Worm (Caenorhabditis elegans): ENCODE measurements around the gene srh-296.

srh-296 gene

DNA sequence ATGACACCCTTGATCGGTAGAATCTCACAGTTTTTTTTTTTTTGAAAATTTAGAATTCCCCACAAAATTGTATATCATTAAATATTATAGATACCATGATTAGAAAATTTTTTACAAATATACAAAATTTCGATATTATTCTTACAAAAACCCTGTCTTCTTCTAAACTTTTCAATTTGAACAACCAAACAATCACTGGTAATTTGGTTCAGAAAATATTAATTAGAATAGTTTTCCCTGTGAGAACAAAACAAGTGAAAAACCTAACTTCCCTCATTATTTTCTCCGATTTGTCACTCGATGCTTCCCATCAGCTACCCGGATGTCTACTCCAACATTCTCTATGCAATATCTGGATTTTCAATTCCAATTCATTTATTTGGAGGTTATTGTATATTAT, at the start of gene srh-296:
TSS of gene srh-296 (plus strand) at position 301 of the 400 bp plus-strand sequence.
- TF ChIP-seq tab-1 (GFP tag; IDR thresholded peaks at IDR 0.05), result no peak
- no peak for TF ChIP-seq T22C8.4 (GFP tag; IDR thresholded peaks at IDR 0.05)
- no peak for TF ChIP-seq ztf-23 (GFP tag; IDR thresholded peaks at IDR 0.05)
- no peak for TF ChIP-seq med-1 (GFP tag; optimal IDR thresholded peaks at IDR 0.05; ENCODE audit: insufficient read depth)
- TF ChIP-seq klf-2 (GFP tag; conservative IDR thresholded peaks at IDR 0.05), result no peak
- TF ChIP-seq flt-1 (GFP tag; IDR thresholded peaks at IDR 0.05), result no peak
- TF ChIP-seq ztf-29 (GFP tag; IDR thresholded peaks at IDR 0.05), result no peak
- TF ChIP-seq cog-1 (tag; optimal IDR thresholded peaks at IDR 0.05), result no peak
- no peak for TF ChIP-seq ref-1 (GFP tag; conservative IDR thresholded peaks at IDR 0.05)

ce11 chrV:17765077-17765476, 45.1 kb upstream of the srh-296 start, which contains the start of the genes C47A10.16 and srh-283:
Gene C47A10.16 (minus strand): TSS chrV:17765177.
Gene srh-283 (plus strand): TSS chrV:17765348.
- TF ChIP-seq ztf-29 (GFP tag; IDR thresholded peaks at IDR 0.05), result no peak
- TF ChIP-seq med-1 (GFP tag; optimal IDR thresholded peaks at IDR 0.05; ENCODE audit: insufficient read depth), result no peak
- TF ChIP-seq ref-1 (GFP tag; conservative IDR thresholded peaks at IDR 0.05), result no peak

DNA sequence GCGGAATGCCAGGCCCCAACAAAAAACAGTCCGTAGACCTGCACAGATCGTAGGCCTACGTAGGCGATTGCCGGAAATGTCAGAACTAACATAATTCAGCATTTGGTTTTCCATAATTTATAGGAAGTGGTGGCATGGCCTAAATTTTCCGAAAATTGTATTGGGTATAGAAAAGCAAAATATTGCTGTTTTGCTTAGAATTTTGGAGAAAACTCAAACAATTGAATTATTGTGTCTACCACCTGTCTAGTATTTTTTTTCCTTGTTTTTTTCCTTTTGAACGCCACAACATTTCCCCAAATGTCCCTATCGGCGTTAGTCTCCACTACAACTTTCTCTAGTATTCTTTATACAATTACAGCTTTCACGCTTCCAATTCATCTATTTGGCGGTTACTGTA, 42.9 kb upstream of the srh-296 start, which contains the start of gene srh-284:
TSS of gene srh-284 (plus strand) at position 301 of the 400 bp plus-strand sequence.
- no peak for TF ChIP-seq ztf-23 (GFP tag; IDR thresholded peaks at IDR 0.05)
- TF ChIP-seq ref-1 (GFP tag; conservative IDR thresholded peaks at IDR 0.05), result no peak

DNA sequence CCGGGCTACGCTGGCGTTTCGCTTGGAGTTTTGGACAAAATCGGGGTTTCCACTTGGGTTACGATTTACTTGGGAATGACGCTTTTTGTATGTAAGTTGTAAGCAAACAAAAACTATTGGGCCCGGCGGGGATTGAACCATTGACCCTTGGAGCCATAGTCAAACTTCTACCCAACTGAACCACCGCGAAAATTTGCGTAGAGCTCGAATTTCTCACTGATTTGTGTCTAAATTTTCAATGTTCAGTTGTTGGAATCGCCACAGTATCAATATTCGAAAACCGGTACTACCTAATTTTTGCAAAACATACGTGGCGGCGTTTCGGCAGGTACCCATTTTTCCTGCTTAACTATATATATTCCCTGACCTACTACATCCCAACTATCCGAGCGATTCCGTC, 42.4 kb upstream of the srh-296 start:
- no peak for TF ChIP-seq ztf-23 (GFP tag; IDR thresholded peaks at IDR 0.05)
- TF ChIP-seq ref-1 (GFP tag; conservative IDR thresholded peaks at IDR 0.05), result no peak
- TF ChIP-seq ztf-29 (GFP tag; IDR thresholded peaks at IDR 0.05), result no peak
- no peak for TF ChIP-seq T22C8.4 (GFP tag; IDR thresholded peaks at IDR 0.05)

DNA sequence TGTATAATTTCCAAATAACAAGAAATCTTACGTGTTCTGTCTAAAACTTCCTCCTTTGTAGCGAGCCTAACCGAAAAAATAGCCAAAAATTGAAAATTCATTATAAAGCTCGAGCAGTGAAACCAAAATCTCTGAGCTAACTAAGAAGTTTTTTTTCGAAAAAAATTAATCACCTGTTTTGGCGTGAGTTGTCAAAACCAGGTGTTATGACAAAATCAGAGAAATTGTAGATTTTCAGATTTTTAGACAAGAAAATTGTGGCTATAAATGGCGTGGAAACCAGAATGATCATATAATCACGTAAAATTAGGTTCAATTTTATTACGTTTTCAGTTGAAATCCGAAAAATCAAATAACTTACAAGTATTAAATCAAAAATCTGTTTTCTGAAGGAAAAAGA, 37.0 kb upstream of the srh-296 start, which contains the start of gene sre-21:
TSS of gene sre-21 (minus strand) at position 101 of the 400 bp plus-strand sequence.
- TF ChIP-seq cog-1 (tag; optimal IDR thresholded peaks at IDR 0.05), result no peak
- no peak for TF ChIP-seq ztf-23 (GFP tag; IDR thresholded peaks at IDR 0.05)
- no peak for TF ChIP-seq klf-2 (GFP tag; conservative IDR thresholded peaks at IDR 0.05)

ce11 chrV:17777127-17777526, 33.0 kb upstream of the srh-296 start, which contains the start of gene ddo-1:
Gene ddo-1 (minus strand): TSS chrV:17777227.
- TF ChIP-seq T22C8.4 (GFP tag; IDR thresholded peaks at IDR 0.05) (no peak), cog-1 (tag; optimal IDR thresholded peaks at IDR 0.05) (no peak), med-1 (GFP tag; optimal IDR thresholded peaks at IDR 0.05; ENCODE audit: insufficient read depth) (no peak), klf-2 (GFP tag; conservative IDR thresholded peaks at IDR 0.05) (no peak)

- TF ChIP-seq flt-1 (GFP tag; IDR thresholded peaks at IDR 0.05) (no peak), med-1 (GFP tag; optimal IDR thresholded peaks at IDR 0.05; ENCODE audit: insufficient read depth) (no peak), T22C8.4 (GFP tag; IDR thresholded peaks at IDR 0.05) (no peak)
These were observed 32.5 kb upstream of the srh-296 start, which contains the start of gene C47A10.12 for ce11 chrV:17777624-17778023. Gene C47A10.12 (plus strand): TSS chrV:17777924.

DNA sequence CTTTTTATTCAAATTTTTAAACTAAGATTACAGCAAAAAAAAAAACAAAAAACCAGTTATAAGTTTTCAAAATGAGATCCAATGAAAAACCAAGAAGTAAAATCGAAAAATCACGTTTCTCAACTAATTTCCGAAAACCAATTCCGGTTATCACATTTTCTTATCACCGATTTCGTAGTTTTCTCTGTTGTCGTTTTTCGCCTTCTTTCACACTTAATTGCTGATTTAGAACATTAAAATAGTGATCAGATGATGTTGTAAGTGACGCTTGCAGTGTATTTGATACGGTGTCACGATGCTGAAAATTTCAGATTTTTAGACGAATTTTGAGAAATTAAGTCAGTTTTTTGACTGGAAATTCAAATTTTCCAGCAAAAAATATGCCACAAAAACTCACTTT, 29.9 kb upstream of the srh-296 start:
- no peak for TF ChIP-seq klf-2 (GFP tag; conservative IDR thresholded peaks at IDR 0.05)
- no peak for TF ChIP-seq ref-1 (GFP tag; conservative IDR thresholded peaks at IDR 0.05)
- no peak for TF ChIP-seq cog-1 (tag; optimal IDR thresholded peaks at IDR 0.05)
- TF ChIP-seq med-1 (GFP tag; optimal IDR thresholded peaks at IDR 0.05; ENCODE audit: insufficient read depth), result no peak
- no peak for TF ChIP-seq ztf-29 (GFP tag; IDR thresholded peaks at IDR 0.05)
- no peak for TF ChIP-seq flt-1 (GFP tag; IDR thresholded peaks at IDR 0.05)
- TF ChIP-seq ztf-23 (GFP tag; IDR thresholded peaks at IDR 0.05), result no peak
- TF ChIP-seq tab-1 (GFP tag; IDR thresholded peaks at IDR 0.05), result no peak

DNA sequence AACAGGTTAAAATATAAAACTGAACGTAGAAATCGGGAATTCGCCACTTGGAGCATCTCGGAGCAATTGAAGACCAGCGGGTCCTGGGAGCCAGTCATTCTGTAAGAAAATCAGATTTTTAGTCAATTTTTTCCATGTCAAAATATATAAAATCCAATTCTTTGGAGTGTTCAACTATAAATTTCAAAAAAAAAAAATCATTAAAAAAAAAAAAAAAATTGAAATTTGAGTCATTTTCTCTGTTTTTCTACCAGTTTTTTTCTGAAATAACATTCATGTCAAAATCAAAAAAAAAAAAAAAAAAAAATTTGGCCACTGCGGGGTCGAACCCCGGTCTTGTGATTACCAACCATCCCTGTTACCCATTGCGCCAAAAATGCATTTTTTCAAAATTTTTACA, 26.6 kb upstream of the srh-296 start, which contains the start of gene srab-12:
TSS of gene srab-12 (minus strand) at position 101 of the 400 bp plus-strand sequence.
- TF ChIP-seq flt-1 (GFP tag; IDR thresholded peaks at IDR 0.05), result no peak
- no peak for TF ChIP-seq T22C8.4 (GFP tag; IDR thresholded peaks at IDR 0.05)
- TF ChIP-seq klf-2 (GFP tag; conservative IDR thresholded peaks at IDR 0.05), result no peak
- no peak for TF ChIP-seq ztf-23 (GFP tag; IDR thresholded peaks at IDR 0.05)

DNA sequence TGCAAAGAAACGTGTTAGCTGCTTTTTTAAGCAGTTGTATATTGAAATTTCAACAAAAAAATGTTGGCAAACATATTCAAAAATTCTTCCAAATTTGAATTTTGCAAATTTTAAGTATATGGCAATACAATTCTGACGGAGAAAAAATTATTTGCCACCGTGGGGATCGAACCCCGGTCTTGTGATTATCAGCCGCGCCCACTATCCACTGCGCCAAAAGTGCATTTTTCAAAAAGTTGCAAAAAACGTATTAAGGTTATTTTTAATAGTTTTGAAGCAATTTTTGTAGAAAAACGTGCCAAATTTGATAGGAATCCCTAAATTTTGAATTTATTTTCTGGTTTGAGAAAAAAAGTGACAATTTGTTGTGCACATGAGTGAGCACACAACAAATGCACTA, 25.8 kb upstream of the srh-296 start:
- TF ChIP-seq cog-1 (tag; optimal IDR thresholded peaks at IDR 0.05), result no peak
- no peak for TF ChIP-seq T22C8.4 (GFP tag; IDR thresholded peaks at IDR 0.05)
- no peak for TF ChIP-seq ref-1 (GFP tag; conservative IDR thresholded peaks at IDR 0.05)
- no peak for TF ChIP-seq med-1 (GFP tag; optimal IDR thresholded peaks at IDR 0.05; ENCODE audit: insufficient read depth)
- no peak for TF ChIP-seq flt-1 (GFP tag; IDR thresholded peaks at IDR 0.05)
- no peak for TF ChIP-seq ztf-23 (GFP tag; IDR thresholded peaks at IDR 0.05)
- TF ChIP-seq tab-1 (GFP tag; IDR thresholded peaks at IDR 0.05), result no peak
- no peak for TF ChIP-seq klf-2 (GFP tag; conservative IDR thresholded peaks at IDR 0.05)
- no peak for TF ChIP-seq ztf-29 (GFP tag; IDR thresholded peaks at IDR 0.05)

DNA sequence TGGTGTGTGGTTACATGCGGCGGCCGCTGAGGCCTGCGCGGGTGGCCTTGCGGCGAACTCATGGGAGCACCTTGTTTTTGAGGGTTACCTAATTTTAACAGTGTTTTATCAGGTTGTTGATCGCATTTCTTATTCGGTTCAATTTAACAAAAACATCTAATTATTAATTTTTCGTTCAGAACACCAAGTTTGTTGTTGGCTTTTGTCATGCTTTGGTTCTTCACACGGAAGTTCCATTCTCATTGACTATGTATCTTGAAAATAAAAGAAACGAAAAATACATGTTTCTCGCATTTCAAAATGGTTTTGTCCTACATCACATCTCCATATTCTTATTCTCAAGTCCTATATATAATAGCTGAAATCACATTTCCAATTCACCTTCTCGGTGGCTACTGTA, 20.0 kb upstream of the srh-296 start, which contains the start of gene srh-290:
TSS of gene srh-290 (plus strand) at position 301 of the 400 bp plus-strand sequence.
- TF ChIP-seq ref-1 (GFP tag; conservative IDR thresholded peaks at IDR 0.05) (no peak), med-1 (GFP tag; optimal IDR thresholded peaks at IDR 0.05; ENCODE audit: insufficient read depth) (no peak), cog-1 (tag; optimal IDR thresholded peaks at IDR 0.05) (no peak), flt-1 (GFP tag; IDR thresholded peaks at IDR 0.05) (no peak), ztf-29 (GFP tag; IDR thresholded peaks at IDR 0.05) (no peak)

Measured in whole organism, midembryonic.